Fruit fly (Drosophila melanogaster) whole organism, embryonic: ENCODE measurements around the gene CG6230.

Experiments used
- Atf-2 ChIP-seq: fragments of 200-800 bp; sonication (Bioruptor generic); optimal IDR thresholded peaks from 2 replicates; lab custom pipeline; 2016; ENCODE audit warnings: missing biosample characterization, missing genetic modification characterization
- CG10462 ChIP-seq: fragments of 200-800 bp; sonication (Bioruptor generic); optimal IDR thresholded peaks from 2 replicates; lab custom pipeline; 2016; ENCODE audit warnings: missing biosample characterization, missing genetic modification characterization
- CG11093 ChIP-seq: fragments of 200-800 bp; sonication (Bioruptor generic); IDR thresholded peaks from 3 replicates; pipeline ENCODE4 v1.3.6; 2022; ENCODE audit warnings: missing biosample characterization, missing genetic modification characterization
- CG11560 ChIP-seq: fragments of 200-800 bp; sonication (Bioruptor generic); IDR thresholded peaks from 3 replicates; pipeline ENCODE4 v1.3.6; 2022; ENCODE audit warnings: missing biosample characterization, missing genetic modification characterization
- CG1603 ChIP-seq: fragments of 200-800 bp; sonication (Bioruptor generic); optimal IDR thresholded peaks from 2 replicates; lab custom pipeline; 2019; ENCODE audit warnings: missing biosample characterization, mild to moderate bottlenecking, missing genetic modification characterization, moderate library complexity
- CG16815 ChIP-seq: fragments of 200-800 bp; sonication (Bioruptor generic); optimal IDR thresholded peaks from 3 replicates; lab custom pipeline; 2017; ENCODE audit warnings: missing biosample characterization, mild to moderate bottlenecking, missing genetic modification characterization
- CG17359 ChIP-seq: fragments of 200-800 bp; sonication (Bioruptor generic); optimal IDR thresholded peaks from 3 replicates; lab custom pipeline; 2018; ENCODE audit warnings: missing biosample characterization, mild to moderate bottlenecking, missing genetic modification characterization, moderate library complexity
- CG2875 ChIP-seq: fragments of 200-800 bp; sonication (Bioruptor generic); optimal IDR thresholded peaks from 2 replicates; lab custom pipeline; 2017; ENCODE audit warnings: missing biosample characterization, mild to moderate bottlenecking, missing genetic modification characterization, missing genetic modification reagents
- CG2889 ChIP-seq: fragments of 200-800 bp; sonication (Bioruptor generic); IDR thresholded peaks from 3 replicates; pipeline ENCODE4 v1.3.6; 2022; ENCODE audit warnings: missing biosample characterization, missing genetic modification characterization
- CG30431 ChIP-seq: fragments of 200-800 bp; sonication (Bioruptor generic); optimal IDR thresholded peaks from 2 replicates; lab custom pipeline; 2017; ENCODE audit warnings: missing biosample characterization, missing genetic modification characterization
- CG32532 ChIP-seq: fragments of 200-800 bp; sonication (Bioruptor generic); IDR thresholded peaks from 2 replicates; pipeline ENCODE4 v1.3.6; 2022; ENCODE audit warnings: missing biosample characterization, missing genetic modification characterization
- CG8281 ChIP-seq: fragments of 200-800 bp; sonication (Bioruptor generic); optimal IDR thresholded peaks from 2 replicates; lab custom pipeline; 2018; ENCODE audit warnings: missing biosample characterization, mild to moderate bottlenecking, missing genetic modification characterization, moderate library complexity
- CG9727 ChIP-seq: fragments of 200-800 bp; sonication (Bioruptor generic); optimal IDR thresholded peaks from 3 replicates; lab custom pipeline; 2017; ENCODE audit warnings: missing biosample characterization, mild to moderate bottlenecking, missing genetic modification characterization
- CG9932 ChIP-seq: fragments of 200-800 bp; sonication (Bioruptor generic); IDR thresholded peaks from 2 replicates; pipeline ENCODE4 v1.3.6; 2022; ENCODE audit warnings: missing biosample characterization, missing genetic modification characterization
- Dp ChIP-seq: fragments of 200-800 bp; sonication (Bioruptor generic); optimal IDR thresholded peaks from 2 replicates; lab custom pipeline; 2018; ENCODE audit warnings: missing biosample characterization, mild to moderate bottlenecking, missing genetic modification characterization, moderate library complexity
- Drgx ChIP-seq: fragments of 200-800 bp; sonication (Bioruptor generic); IDR thresholded peaks from 2 replicates; pipeline ENCODE4 v1.3.6; 2022; ENCODE audit warnings: missing biosample characterization, missing genetic modification characterization
- HLH54F ChIP-seq: fragments of 200-800 bp; sonication (Bioruptor generic); optimal IDR thresholded peaks from 3 replicates; lab custom pipeline; 2016; ENCODE audit warnings: missing biosample characterization, missing genetic modification characterization
- HmgD ChIP-seq: fragments of 200-800 bp; sonication (Bioruptor generic); optimal IDR thresholded peaks from 3 replicates; lab custom pipeline; 2016; ENCODE audit warnings: missing biosample characterization, missing genetic modification characterization
- Hr39 ChIP-seq: fragments of >200 bp; optimal IDR thresholded peaks from 2 replicates; lab custom pipeline; 2017
- Jarid2 ChIP-seq: fragments of 200-800 bp; sonication (Bioruptor generic); optimal IDR thresholded peaks from 3 replicates; lab custom pipeline; 2017; ENCODE audit warnings: mild to moderate bottlenecking, missing biosample characterization, missing genetic modification reagents, missing genetic modification characterization
- Kr ChIP-seq: fragments of 200-800 bp; sonication (Bioruptor generic); optimal IDR thresholded peaks from 2 replicates; lab custom pipeline; 2017; ENCODE audit warnings: missing biosample characterization, mild to moderate bottlenecking, missing genetic modification characterization
- Med ChIP-seq: fragments of 200-800 bp; sonication (Bioruptor generic); peaks from one replicate; lab custom pipeline; 2016; ENCODE audit warnings: missing biosample characterization, missing genetic modification characterization, mild to moderate bottlenecking, inconsistent platforms, moderate library complexity
- Mes4 ChIP-seq: fragments of 200-800 bp; sonication (Bioruptor generic); optimal IDR thresholded peaks from 2 replicates; lab custom pipeline; 2016; ENCODE audit warnings: missing biosample characterization, missing genetic modification characterization
- Nf-YB ChIP-seq: fragments of 200-800 bp; sonication (Bioruptor generic); optimal IDR thresholded peaks from 3 replicates; lab custom pipeline; 2019; ENCODE audit warnings: missing biosample characterization, mild to moderate bottlenecking, missing genetic modification characterization, moderate library complexity
- Optix ChIP-seq: fragments of 200-800 bp; sonication (Bioruptor generic); IDR thresholded peaks from 3 replicates; pipeline ENCODE4 v1.3.6; 2022; ENCODE audit warnings: missing biosample characterization, missing genetic modification characterization
- Rfx ChIP-seq: fragments of 200-800 bp; sonication (Bioruptor generic); IDR thresholded peaks from 2 replicates; pipeline ENCODE4 v1.3.6; 2022; ENCODE audit warnings: missing biosample characterization, missing genetic modification characterization
- Rx ChIP-seq: fragments of 200-800 bp; sonication (Bioruptor generic); IDR thresholded peaks from 2 replicates; pipeline ENCODE4 v1.3.6; 2022; ENCODE audit warnings: missing biosample characterization, missing genetic modification characterization
- Side ChIP-seq: fragments of 200-800 bp; sonication (Bioruptor generic); optimal IDR thresholded peaks from 2 replicates; lab custom pipeline; 2016; ENCODE audit warnings: missing biosample characterization, missing genetic modification characterization
- Usf ChIP-seq: fragments of 200-800 bp; sonication (Bioruptor generic); optimal IDR thresholded peaks from 2 replicates; lab custom pipeline; 2017; ENCODE audit warnings: missing genotype, missing biosample characterization, missing genetic modification characterization
- Xrp1 ChIP-seq: fragments of 200-800 bp; sonication (Bioruptor generic); IDR thresholded peaks from 2 replicates; pipeline ENCODE4 v1.3.6; 2022; ENCODE audit warnings: missing biosample characterization, missing genetic modification characterization
- az2 ChIP-seq: fragments of 200-800 bp; sonication (Bioruptor generic); optimal IDR thresholded peaks from 3 replicates; lab custom pipeline; 2016; ENCODE audit warnings: missing biosample characterization, missing genetic modification characterization
- chn ChIP-seq: fragments of 200-800 bp; sonication (Bioruptor generic); optimal IDR thresholded peaks from 2 replicates; lab custom pipeline; 2016; ENCODE audit warnings: missing biosample characterization, missing genetic modification characterization
- corto ChIP-seq: fragments of 200-800 bp; sonication (Bioruptor generic); optimal IDR thresholded peaks from 2 replicates; lab custom pipeline; 2016; ENCODE audit warnings: missing biosample characterization, mild to moderate bottlenecking, missing genetic modification characterization, moderate library complexity
- crol ChIP-seq: fragments of 200-800 bp; sonication (Bioruptor generic); IDR thresholded peaks from 2 replicates; pipeline ENCODE4 v1.3.6; 2022; ENCODE audit warnings: missing biosample characterization, missing genetic modification characterization
- dan ChIP-seq: fragments of 200-800 bp; sonication (Bioruptor generic); IDR thresholded peaks from 2 replicates; pipeline ENCODE4 v1.3.6; 2022; ENCODE audit warnings: missing biosample characterization, missing genetic modification characterization
- dmrt11E ChIP-seq: fragments of 200-800 bp; sonication (Bioruptor generic); optimal IDR thresholded peaks from 3 replicates; lab custom pipeline; 2018; ENCODE audit warnings: missing biosample characterization, mild to moderate bottlenecking, missing genetic modification characterization, moderate library complexity
- dmrt99B ChIP-seq: fragments of 200-800 bp; sonication (Bioruptor generic); optimal IDR thresholded peaks from 2 replicates; lab custom pipeline; 2018; ENCODE audit warnings: missing biosample characterization, mild to moderate bottlenecking, missing genetic modification characterization, moderate library complexity
- ham ChIP-seq: fragments of 200-800 bp; sonication (Bioruptor generic); IDR thresholded peaks from 2 replicates; pipeline ENCODE4 v1.3.6; 2022; ENCODE audit warnings: missing biosample characterization, missing genetic modification characterization
- ind ChIP-seq: fragments of 200-800 bp; sonication (Bioruptor generic); optimal IDR thresholded peaks from 3 replicates; lab custom pipeline; 2016; ENCODE audit warnings: missing biosample characterization, missing genetic modification characterization
- jigr1 ChIP-seq: fragments of 200-800 bp; sonication (Bioruptor generic); IDR thresholded peaks from 3 replicates; pipeline ENCODE4 v1.3.6; 2022; ENCODE audit warnings: missing biosample characterization, missing genetic modification characterization
- nau ChIP-seq: fragments of 200-800 bp; sonication (Bioruptor generic); optimal IDR thresholded peaks from 3 replicates; lab custom pipeline; 2017; ENCODE audit warnings: missing biosample characterization, mild to moderate bottlenecking, missing genetic modification characterization, missing genetic modification reagents
- pita ChIP-seq: fragments of 200-800 bp; sonication (Bioruptor generic); optimal IDR thresholded peaks from 2 replicates; lab custom pipeline; 2017; ENCODE audit warnings: missing biosample characterization, mild to moderate bottlenecking, missing genetic modification characterization
- prd ChIP-seq, 3 experiments: fragments of >200 bp in 2 of 3; fragments of 200-800 bp in 1 of 3; sonication (Bioruptor generic) in 1 of 3; optimal IDR thresholded peaks in 2 of 3; IDR thresholded peaks in 1 of 3; 2 replicates in 2 of 3; 3 replicates in 1 of 3; pipeline versions ENCODE4 v1.3.6 to Lab custom; 2017 to 2022; ENCODE audit warnings: missing biosample characterization in 1 of 3, missing genetic modification characterization in 1 of 3
- pros ChIP-seq: fragments of 200-800 bp; sonication (Bioruptor generic); optimal IDR thresholded peaks from 3 replicates; lab custom pipeline; 2019; ENCODE audit warnings: missing biosample characterization, mild to moderate bottlenecking, missing genetic modification characterization, moderate library complexity
- seq ChIP-seq: fragments of 200-800 bp; sonication (Bioruptor generic); IDR thresholded peaks from 2 replicates; pipeline ENCODE4 v1.3.6; 2022; ENCODE audit warnings: missing biosample characterization, missing genetic modification characterization
- shn ChIP-seq: fragments of 200-800 bp; sonication (Bioruptor generic); optimal IDR thresholded peaks from 3 replicates; lab custom pipeline; 2016; ENCODE audit warnings: missing biosample characterization, missing genetic modification characterization
- sisA ChIP-seq: fragments of 200-800 bp; sonication (Bioruptor generic); IDR thresholded peaks from 2 replicates; pipeline ENCODE4 v1.3.6; 2022; ENCODE audit warnings: missing biosample characterization, missing genetic modification characterization
- tll ChIP-seq, 2 experiments: fragments of 200-800 bp in 1 of 2; fragments of >200 bp in 1 of 2; sonication (Bioruptor generic) in 1 of 2; optimal IDR thresholded peaks; 2 replicates each; lab custom pipeline; 2017 to 2019; ENCODE audit warnings: missing biosample characterization in 2 of 2, missing genetic modification characterization in 2 of 2, mild to moderate bottlenecking in 1 of 2, moderate library complexity in 1 of 2
- ttk ChIP-seq: fragments of 200-800 bp; sonication (Bioruptor generic); IDR thresholded peaks from 2 replicates; pipeline ENCODE4 v2.1.2; 2022; ENCODE audit warnings: missing biosample characterization, missing genetic modification characterization
- zen ChIP-seq: fragments of 200-800 bp; sonication (Bioruptor generic); optimal IDR thresholded peaks from 3 replicates; lab custom pipeline; 2018; ENCODE audit warnings: missing biosample characterization, mild to moderate bottlenecking, missing genetic modification characterization, moderate library complexity

Gene CG6230

dm6 chr2L:11113011-11113528, 7.0 kb downstream of the CG6230 start, which contains the start of gene Idua (continued):
- peak; percentile 79 for TF ChIP-seq Xrp1 (GFP tag; lab: Robert Waterston, UW)
- TF ChIP-seq pros (GFP tag; lab: Kevin White, UChicago) = peak; percentile 6
- no peak for TF ChIP-seq Optix (GFP tag; lab: Robert Waterston, UW)
- TF ChIP-seq HLH54F (GFP tag; lab: Kevin White, UChicago) = peak; percentile 38
- TF ChIP-seq dan = no peak
- TF ChIP-seq CG11093 = peak; percentile 69; the same call in 2 of the 3 replicates
- TF ChIP-seq Dp (GFP tag; lab: Kevin White, UChicago) = no peak
- TF ChIP-seq CG16815 (GFP tag; lab: Kevin White, UChicago) = peak; percentile 37
- TF ChIP-seq ham (GFP tag; lab: Robert Waterston, UW) = no peak
- TF ChIP-seq Drgx (GFP tag; lab: Robert Waterston, UW) = peak; percentile 25; the same call in 1 of the 2 replicates
- TF ChIP-seq crol (GFP tag; lab: Robert Waterston, UW) = no peak
- TF ChIP-seq CG32532 (GFP tag; lab: Robert Waterston, UW) = peak; percentile 79
- no peak for TF ChIP-seq Mes4 (GFP tag; lab: Kevin White, UChicago)
- TF ChIP-seq zen = no peak
- peak; percentile 70; the same call in 1 of the 2 replicates for TF ChIP-seq Rfx (GFP tag; lab: Robert Waterston, UW)
- peak; percentile 69 for TF ChIP-seq CG17359 (tag; lab: Kevin White, UChicago)
- no peak for TF ChIP-seq shn (GFP tag; lab: Kevin White, UChicago)
- TF ChIP-seq jigr1 = 0 out of 3 replicates have a peak, but pooled peaks have one; percentile 32
- TF ChIP-seq CG1603 (tag; lab: Kevin White, UChicago) = no peak
- peak; percentile 14 for TF ChIP-seq corto
- TF ChIP-seq Hr39 = no peak
- TF ChIP-seq dmrt99B (tag; lab: Kevin White, UChicago) = no peak
- TF ChIP-seq CG2889 (GFP tag; lab: Robert Waterston, UW) = 0 out of 3 replicates have a peak, but pooled peaks have one; percentile 29
- no peak for TF ChIP-seq Side (GFP tag; lab: Kevin White, UChicago)
- peak; percentile 58 for TF ChIP-seq az2
- TF ChIP-seq Usf (GFP tag; lab: Kevin White, UChicago) = no peak
- TF ChIP-seq nau = no peak
- TF ChIP-seq Rx (GFP tag; lab: Robert Waterston, UW) = peak; percentile 22; the same call in 1 of the 2 replicates
- no peak for TF ChIP-seq Kr (GFP tag; lab: Kevin White, UChicago)
- no peak for TF ChIP-seq pita (GFP tag; lab: Kevin White, UChicago)
- TF ChIP-seq seq (GFP tag; lab: Robert Waterston, UW) = peak; percentile 63; the same call in 1 of the 2 replicates
- TF ChIP-seq CG9932 (GFP tag; lab: Robert Waterston, UW) = peak; percentile 47
- peak; percentile 82 for TF ChIP-seq CG9727
- peak; percentile 61 for TF ChIP-seq ind
- peak; percentile 45 for TF ChIP-seq Nf-YB (GFP tag; lab: Kevin White, UChicago)
- TF ChIP-seq CG10462 (GFP tag; lab: Kevin White, UChicago) = no peak
- TF ChIP-seq CG2875 (GFP tag; lab: Kevin White, UChicago) = peak; percentile 50
- no peak for TF ChIP-seq prd (optimal IDR thresholded peaks at IDR 0.05; lab: Kevin White, UChicago)
- TF ChIP-seq prd (GFP tag; IDR thresholded peaks at IDR 0.05; lab: Robert Waterston, UW) = peak; percentile 58
- TF ChIP-seq Jarid2 (GFP tag; lab: Kevin White, UChicago) = no peak
- TF ChIP-seq CG11560 (tag; lab: Robert Waterston, UW) = no peak
- peak; percentile 82 for TF ChIP-seq Med
- TF ChIP-seq tll (GFP tag; optimal IDR thresholded peaks at IDR 0.05; lab: Kevin White, UChicago) = no peak
- no peak for TF ChIP-seq HmgD (GFP tag; lab: Kevin White, UChicago)
- no peak for TF ChIP-seq CG30431
- peak; percentile 30; the same call in 1 of the 2 replicates for TF ChIP-seq ttk (GFP tag; lab: Robert Waterston, UW)
- TF ChIP-seq Atf-2 (GFP tag; lab: Kevin White, UChicago) = no peak
- TF ChIP-seq chn (GFP tag; lab: Kevin White, UChicago) = no peak
- TF ChIP-seq sisA (GFP tag; lab: Robert Waterston, UW) = peak; percentile 41; the same call in 1 of the 2 replicates
- peak; percentile 31 for TF ChIP-seq CG8281
- peak; percentile 33 for TF ChIP-seq dmrt11E (tag; lab: Kevin White, UChicago)
